Worm (Caenorhabditis elegans): ENCODE data around the gene cnc-1.

DNA sequence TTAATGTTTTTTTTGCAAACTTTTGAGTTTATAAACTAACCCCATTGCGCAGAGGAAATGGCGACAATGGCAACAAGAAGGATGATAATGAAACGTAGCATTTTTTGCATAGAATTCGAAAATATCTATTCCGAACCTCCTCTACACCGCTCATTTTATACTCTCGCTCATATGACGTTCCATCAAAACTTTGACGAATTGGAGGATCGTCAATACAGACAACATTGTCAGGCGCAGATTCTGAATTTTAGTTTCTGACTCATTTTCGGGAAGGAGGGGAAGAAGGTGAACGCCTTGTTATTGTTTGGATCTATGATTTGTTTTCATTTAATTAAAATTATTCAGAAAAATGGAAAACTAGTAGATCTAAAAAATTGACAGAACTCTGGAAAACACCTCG lies at the start of gene cnc-1:
- no peak for TF ChIP-seq W03F9.2 (tag; optimal IDR thresholded peaks at IDR 0.05)
- TF ChIP-seq him-1 (tag; optimal IDR thresholded peaks at IDR 0.05): no peak

Measured in whole organism, L4/young adult.